Worm (Caenorhabditis elegans): ENCODE measurements around the gene F07E5.9.

The F07E5.9 gene

ce11 chrII:2081257-2081656 is 932 bp upstream of the F07E5.9 start, which contains the start of gene T16A1.4:
T16A1.4 (plus strand) TSS chrII:2081557.
- TF ChIP-seq sup-37 (GFP tag; optimal IDR thresholded peaks at IDR 0.05) = no peak
- TF ChIP-seq mab-9 (GFP tag; IDR thresholded peaks at IDR 0.05) = no peak
- no peak for TF ChIP-seq mef-2 (tag; optimal IDR thresholded peaks at IDR 0.05)

- TF ChIP-seq nhr-77 (tag; optimal IDR thresholded peaks at IDR 0.05) (no peak), fos-1 (tag; optimal IDR thresholded peaks at IDR 0.05) (no peak), fkh-4 (tag; optimal IDR thresholded peaks at IDR 0.05; ENCODE audit: borderline replicate concordance) (no peak), elt-2 (tag; optimal IDR thresholded peaks at IDR 0.05) (no peak), hlh-17 (GFP tag; optimal IDR thresholded peaks at IDR 0.05; ENCODE audit: borderline replicate concordance) (no peak), aha-1 (tag; optimal IDR thresholded peaks at IDR 0.05) (no peak), dsc-1 (tag; optimal IDR thresholded peaks at IDR 0.05) (no peak), nhr-85 (tag) (no peak), efl-1 (optimal IDR thresholded peaks at IDR 0.05) (no peak), efl-1 (GFP tag; optimal IDR thresholded peaks at IDR 0.05 in 1 of 2) (no peak), lir-3 (tag; optimal IDR thresholded peaks at IDR 0.05; ENCODE audit: poor library complexity) (no peak), nhr-11 (tag; optimal IDR thresholded peaks at IDR 0.05) (no peak), Y116A8C.19 (tag; optimal IDR thresholded peaks at IDR 0.05; ENCODE audit: borderline replicate concordance) (no peak), ces-1 (GFP tag; optimal IDR thresholded peaks at IDR 0.05) (no peak), efl-3 (GFP tag; optimal IDR thresholded peaks at IDR 0.05) (no peak), nhr-19 (GFP tag; conservative IDR thresholded peaks at IDR 0.05) (no peak), ceh-82 (tag; optimal IDR thresholded peaks at IDR 0.05) (no peak), skn-1 (tag; optimal IDR thresholded peaks at IDR 0.05) (no peak), C04F5.9 (tag; optimal IDR thresholded peaks at IDR 0.05) (no peak), lin-15B (tag; optimal IDR thresholded peaks at IDR 0.05) (no peak)
Measured at ce11 chrII:2076467-2076866, 3.9 kb downstream of the F07E5.9 start.

- TF ChIP-seq grh-1 (GFP tag; IDR thresholded peaks at IDR 0.05) (no peak), efl-1 (optimal IDR thresholded peaks at IDR 0.05) (no peak), efl-1 (GFP tag; optimal IDR thresholded peaks at IDR 0.05 in 1 of 2) (no peak), sptf-1 (tag; optimal IDR thresholded peaks at IDR 0.05) (no peak), F16B12.6 (tag; optimal IDR thresholded peaks at IDR 0.05) (no peak), sup-37 (GFP tag; optimal IDR thresholded peaks at IDR 0.05) (no peak), ets-5 (GFP tag; IDR thresholded peaks at IDR 0.05) (no peak), vab-15 (tag; optimal IDR thresholded peaks at IDR 0.05) (no peak), fkh-10 (GFP tag; optimal IDR thresholded peaks at IDR 0.05) (no peak), aly-2 (tag; optimal IDR thresholded peaks at IDR 0.05) (no peak), mef-2 (tag; optimal IDR thresholded peaks at IDR 0.05) (no peak), nhr-85 (tag) (no peak), pax-3 (tag; optimal IDR thresholded peaks at IDR 0.05) (no peak), C16A3.4 (tag; optimal IDR thresholded peaks at IDR 0.05) (no peak), lin-35 (GFP tag; optimal IDR thresholded peaks at IDR 0.05) (no peak), alr-1 (tag; optimal IDR thresholded peaks at IDR 0.05; ENCODE audit: borderline replicate concordance) (no peak), ztf-11 (tag; optimal IDR thresholded peaks at IDR 0.05) (no peak), nhr-12 (tag; optimal IDR thresholded peaks at IDR 0.05) (no peak)
Measured at ce11 chrII:2075513-2075912, 4.8 kb downstream of the F07E5.9 start, which contains the start of gene F07E5.8. F07E5.8 (minus strand) TSS chrII:2075613.

ce11 chrII:2071429-2071828 is 8.9 kb downstream of the F07E5.9 start, which contains the start of gene F07E5.7:
F07E5.7 (minus strand) TSS chrII:2071529.
- TF ChIP-seq C34B4.2 (tag; optimal IDR thresholded peaks at IDR 0.05) = no peak
- TF ChIP-seq snu-23 (GFP tag; optimal IDR thresholded peaks at IDR 0.05) = no peak
- TF ChIP-seq blmp-1 (tag; optimal IDR thresholded peaks at IDR 0.05) = peak; percentile 39

Data from whole organism, L1 larva.